Worm (Caenorhabditis elegans) whole organism, L3 larva: ENCODE measurements around the gene Y57A10A.8.

ENCODE experiments used
- R02D3.7 ChIP-seq: fragments of 150-350 bp; optimal IDR thresholded peaks from 2 replicates; lab custom pipeline; 2014; ENCODE audit warnings: missing biosample characterization, missing genetic modification characterization
- ZK546.5 ChIP-seq: sonication (generic microtip); optimal IDR thresholded peaks from 2 replicates; lab custom pipeline; 2017; ENCODE audit warnings: missing biosample characterization, missing genetic modification characterization
- aly-2 ChIP-seq: fragments of 150-350 bp; optimal IDR thresholded peaks from 2 replicates; lab custom pipeline; 2014; ENCODE audit warnings: missing biosample characterization, missing genetic modification characterization
- ceh-16 ChIP-seq: sonication (generic microtip); optimal IDR thresholded peaks from 2 replicates; lab custom pipeline; 2017; ENCODE audit warnings: missing biosample characterization, missing genetic modification characterization
- ceh-28 ChIP-seq: fragments of 150-350 bp; optimal IDR thresholded peaks from 2 replicates; lab custom pipeline; 2014; ENCODE audit warnings: missing biosample characterization, missing genetic modification reagents, missing genetic modification characterization
- ceh-82 ChIP-seq: fragments of 150-350 bp; optimal IDR thresholded peaks from 2 replicates; lab custom pipeline; 2014; ENCODE audit warnings: missing biosample characterization, missing genetic modification characterization
- ceh-9 ChIP-seq: sonication (generic microtip); optimal IDR thresholded peaks from 2 replicates; lab custom pipeline; 2018; ENCODE audit warnings: missing biosample characterization, missing genetic modification characterization
- egl-5 ChIP-seq: fragments of 150-350 bp; optimal IDR thresholded peaks from 2 replicates; lab custom pipeline; 2017; ENCODE audit warnings: missing biosample characterization, missing genetic modification reagents, missing genetic modification characterization, inconsistent platforms
- elt-1 ChIP-seq: fragments of 150-350 bp; optimal IDR thresholded peaks from 2 replicates; lab custom pipeline; 2014; ENCODE audit warnings: missing biosample characterization, missing genetic modification characterization
- elt-2 ChIP-seq: sonication (generic microtip); optimal IDR thresholded peaks from 2 replicates; lab custom pipeline; 2016; ENCODE audit warnings: missing genetic modification reagents, mild to moderate bottlenecking, missing genetic modification characterization, missing compliant biosample characterization
- elt-3 ChIP-seq, 3 experiments: fragments of 150-350 bp in 1 of 3; sonication (generic microtip) in 2 of 3; optimal IDR thresholded peaks; 2 replicates in 2 of 3; 4 replicates in 1 of 3; lab custom pipeline; 2014 to 2017; ENCODE audit warnings: missing biosample characterization in 3 of 3, missing genetic modification characterization in 3 of 3
- eor-1 ChIP-seq, 2 experiments: fragments of 150-350 bp; optimal IDR thresholded peaks; 2 replicates each; lab custom pipeline; 2014 to 2018; ENCODE audit warnings: missing biosample characterization in 2 of 2, missing genetic modification characterization in 2 of 2
- fkh-10 ChIP-seq: sonication (generic microtip); optimal IDR thresholded peaks from 2 replicates; lab custom pipeline; 2017; ENCODE audit warnings: missing biosample characterization, missing genetic modification reagents, missing genetic modification characterization
- fkh-2 ChIP-seq: fragments of 150-350 bp; optimal IDR thresholded peaks from 2 replicates; lab custom pipeline; 2014; ENCODE audit warnings: missing biosample characterization, missing genetic modification reagents, missing genetic modification characterization
- fos-1 ChIP-seq: fragments of 150-350 bp; optimal IDR thresholded peaks from 2 replicates; lab custom pipeline; 2014; ENCODE audit warnings: missing biosample characterization, missing genetic modification characterization
- hmg-11 ChIP-seq: sonication (generic microtip); optimal IDR thresholded peaks from 2 replicates; lab custom pipeline; 2016; ENCODE audit warnings: missing genetic modification characterization, missing compliant biosample characterization
- jun-1 ChIP-seq: fragments of 150-350 bp; optimal IDR thresholded peaks from 2 replicates; lab custom pipeline; 2014; ENCODE audit warnings: missing biosample characterization, missing genetic modification reagents, missing genetic modification characterization
- lin-15B ChIP-seq: fragments of 150-350 bp; optimal IDR thresholded peaks from 2 replicates; lab custom pipeline; 2014; ENCODE audit warnings: missing biosample characterization, missing genetic modification characterization
- lin-39 ChIP-seq: fragments of 150-350 bp; optimal IDR thresholded peaks from 2 replicates; lab custom pipeline; 2018; ENCODE audit warnings: missing biosample characterization, missing genetic modification reagents, missing genetic modification characterization
- lsy-12 ChIP-seq: sonication (generic microtip); optimal IDR thresholded peaks from 2 replicates; lab custom pipeline; 2016; ENCODE audit warnings: mild to moderate bottlenecking, missing genetic modification characterization, missing compliant biosample characterization
- mdl-1 ChIP-seq: fragments of 150-350 bp; optimal IDR thresholded peaks from 2 replicates; lab custom pipeline; 2014; ENCODE audit warnings: missing biosample characterization, missing genetic modification characterization
- nfya-1 ChIP-seq: sonication (generic microtip); optimal IDR thresholded peaks from 2 replicates; lab custom pipeline; 2017; ENCODE audit warnings: missing genetic modification characterization, mild to moderate bottlenecking, missing compliant biosample characterization, antibody characterized with exemption, moderate library complexity; ENCODE audit not compliant: insufficient read depth
- nhr-23 ChIP-seq: fragments of 150-350 bp; optimal IDR thresholded peaks from 2 replicates; lab custom pipeline; 2014; ENCODE audit warnings: missing biosample characterization, missing genetic modification reagents, missing genetic modification characterization
- nhr-237 ChIP-seq: fragments of 150-350 bp; optimal IDR thresholded peaks from 2 replicates; lab custom pipeline; 2014; ENCODE audit warnings: missing biosample characterization, missing genetic modification characterization
- nhr-25 ChIP-seq: sonication (generic microtip); optimal IDR thresholded peaks from 2 replicates; lab custom pipeline; 2017; ENCODE audit warnings: missing biosample characterization, missing genetic modification characterization
- nhr-28 ChIP-seq: fragments of 150-350 bp; optimal IDR thresholded peaks from 2 replicates; lab custom pipeline; 2014; ENCODE audit warnings: missing biosample characterization, missing genetic modification characterization
- nhr-43 ChIP-seq: sonication (generic microtip); optimal IDR thresholded peaks from 2 replicates; lab custom pipeline; 2016; ENCODE audit warnings: mild to moderate bottlenecking, missing genetic modification characterization, missing compliant biosample characterization; ENCODE audit not compliant: poor library complexity, severe bottlenecking
- nhr-67 ChIP-seq: fragments of 150-350 bp; optimal IDR thresholded peaks from 2 replicates; lab custom pipeline; 2014; ENCODE audit warnings: missing biosample characterization, missing genetic modification characterization
- nhr-76 ChIP-seq: fragments of 150-350 bp; sonication (generic microtip); optimal IDR thresholded peaks from 5 replicates; lab custom pipeline; 2014; ENCODE audit warnings: missing biosample characterization, missing genetic modification characterization
- nhr-77 ChIP-seq: fragments of 150-350 bp; optimal IDR thresholded peaks from 2 replicates; lab custom pipeline; 2014; ENCODE audit warnings: missing biosample characterization, missing genetic modification characterization
- pha-4 ChIP-seq: fragments of 150-350 bp; optimal IDR thresholded peaks from 2 replicates; lab custom pipeline; 2014; ENCODE audit warnings: missing biosample characterization, missing genetic modification reagents, missing genetic modification characterization
- pqm-1 ChIP-seq: fragments of 150-350 bp; optimal IDR thresholded peaks from 2 replicates; lab custom pipeline; 2017; ENCODE audit warnings: missing biosample characterization, missing genetic modification characterization, inconsistent platforms
- skn-1 ChIP-seq: fragments of 150-350 bp; optimal IDR thresholded peaks from 2 replicates; lab custom pipeline; 2014; ENCODE audit warnings: missing biosample characterization, missing genetic modification characterization
- snpc-4 ChIP-seq: fragments of 150-350 bp; optimal IDR thresholded peaks from 2 replicates; lab custom pipeline; 2014; ENCODE audit warnings: missing biosample characterization, missing genetic modification characterization
- tbx-2 ChIP-seq: sonication (generic microtip); optimal IDR thresholded peaks from 2 replicates; lab custom pipeline; 2016; ENCODE audit warnings: mild to moderate bottlenecking, missing genetic modification characterization, missing compliant biosample characterization
- unc-39 ChIP-seq: sonication (generic microtip); optimal IDR thresholded peaks from 4 replicates; lab custom pipeline; 2017; ENCODE audit warnings: missing biosample characterization, missing genetic modification characterization
- unc-62 ChIP-seq: fragments of 150-350 bp; sonication (generic microtip); optimal IDR thresholded peaks from 4 replicates; lab custom pipeline; 2014; ENCODE audit warnings: missing biosample characterization, missing genetic modification reagents, missing genetic modification characterization
- ztf-11 ChIP-seq: fragments of 150-350 bp; optimal IDR thresholded peaks from 2 replicates; lab custom pipeline; 2014; ENCODE audit warnings: missing biosample characterization, missing genetic modification characterization
- ztf-4 ChIP-seq: fragments of 150-350 bp; optimal IDR thresholded peaks from 2 replicates; lab custom pipeline; 2014; ENCODE audit warnings: missing biosample characterization, missing genetic modification characterization

The Y57A10A.8 gene

DNA sequence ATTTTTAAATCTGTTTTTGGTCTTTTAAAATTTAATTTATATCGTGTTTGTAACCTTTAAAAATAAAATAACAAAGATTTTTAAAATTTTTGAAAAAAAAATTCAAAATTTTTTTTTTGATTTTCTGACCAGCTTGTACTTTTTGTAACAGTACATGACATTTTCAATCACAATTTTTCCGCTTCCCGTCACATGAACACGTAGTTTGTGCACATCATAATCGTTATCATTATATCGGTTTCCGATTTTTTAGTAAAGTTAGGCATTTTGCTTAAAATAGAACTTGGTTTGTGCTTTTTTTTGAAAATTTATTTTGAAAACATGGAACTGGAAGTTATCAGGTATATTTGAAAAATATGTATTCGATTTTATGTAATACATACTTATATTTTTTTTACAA lies 22.1 kb downstream of the Y57A10A.8 start:
- TF ChIP-seq unc-62 (GFP tag; lab: Kevin White, UChicago) (no peak), pha-4 (tag; lab: Kevin White, UChicago) (no peak), aly-2 (no peak), elt-1 (tag; lab: Kevin White, UChicago) (no peak), nhr-67 (tag; lab: Kevin White, UChicago) (no peak), fkh-2 (tag; lab: Kevin White, UChicago) (no peak), ceh-9 (no peak), nhr-43 (no peak), fkh-10 (no peak), elt-3 (tag; optimal IDR thresholded peaks at IDR 0.05; lab: Kevin White, UChicago) (no peak), ZK546.5 (no peak), nfya-1 (tag; lab: Kevin White, UChicago) (no peak), ceh-82 (no peak), eor-1 (tag; optimal IDR thresholded peaks at IDR 0.05; lab: Kevin White, UChicago) (no peak), ztf-11 (tag; lab: Kevin White, UChicago) (no peak), R02D3.7 (tag; lab: Kevin White, UChicago) (no peak), ztf-4 (no peak), pqm-1 (peak; percentile 24), nhr-76 (tag; lab: Kevin White, UChicago) (peak; percentile 71), hmg-11 (tag; lab: Kevin White, UChicago) (no peak), elt-2 (tag; lab: Kevin White, UChicago) (peak; percentile 68), nhr-23 (tag; lab: Kevin White, UChicago) (no peak), unc-39 (tag; lab: Kevin White, UChicago) (no peak), skn-1 (no peak)

DNA sequence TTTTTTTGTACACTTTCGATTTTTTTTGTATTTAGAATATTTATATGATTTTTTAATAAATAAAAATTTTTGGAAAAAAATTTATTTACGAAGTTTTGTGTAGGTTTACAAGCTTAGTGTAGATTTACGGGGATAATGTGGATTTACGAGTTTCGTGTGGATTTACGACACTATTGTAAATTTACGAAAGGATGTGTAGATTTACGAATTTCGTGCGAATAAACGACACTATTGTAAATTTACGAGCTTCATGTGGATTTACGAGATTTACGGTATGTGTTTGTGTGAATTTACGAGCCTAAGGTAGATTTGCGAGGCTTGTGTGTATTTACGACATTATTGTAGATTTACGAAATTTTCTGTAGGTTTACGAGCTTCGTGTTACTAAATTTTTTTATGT lies 24.6 kb downstream of the Y57A10A.8 start:
- no peak for TF ChIP-seq lin-15B
- TF ChIP-seq lin-39 (tag; lab: Kevin White, UChicago), result no peak
- no peak for TF ChIP-seq ceh-28
- TF ChIP-seq pqm-1, result peak; percentile 8
- no peak for TF ChIP-seq fos-1 (tag; lab: Kevin White, UChicago)
- TF ChIP-seq R02D3.7 (tag; lab: Kevin White, UChicago), result peak; percentile 64
- TF ChIP-seq mdl-1, result no peak
- TF ChIP-seq snpc-4 (tag; lab: Kevin White, UChicago), result no peak
- no peak for TF ChIP-seq elt-2 (tag; lab: Kevin White, UChicago)
- no peak for TF ChIP-seq jun-1 (tag; lab: Kevin White, UChicago)

DNA sequence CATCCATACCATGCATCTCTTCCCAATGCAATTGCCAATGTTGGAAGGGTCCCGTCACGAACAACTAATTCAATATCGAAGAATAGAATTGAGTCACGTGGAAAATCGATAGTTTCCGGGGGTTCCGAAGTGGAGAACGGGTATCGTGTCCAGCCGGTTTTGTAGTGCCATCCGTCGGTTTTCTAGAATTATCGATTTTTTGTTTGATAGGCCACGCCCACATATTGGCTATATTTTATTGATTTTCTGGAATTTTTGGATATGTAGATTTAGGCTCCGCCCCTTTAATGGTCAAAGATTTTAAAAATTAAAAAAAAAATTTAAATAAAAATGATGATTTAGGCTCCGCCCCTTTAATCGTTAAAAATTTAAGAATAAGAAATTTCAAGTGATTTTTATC lies 34.6 kb downstream of the Y57A10A.8 start:
- TF ChIP-seq lsy-12 (tag; lab: Kevin White, UChicago), result no peak
- TF ChIP-seq ceh-16 (tag; lab: Kevin White, UChicago), result no peak
- TF ChIP-seq ceh-9, result no peak
- no peak for TF ChIP-seq nhr-77 (tag; lab: Kevin White, UChicago)
- no peak for TF ChIP-seq tbx-2 (tag; lab: Kevin White, UChicago)
- TF ChIP-seq snpc-4 (tag; lab: Kevin White, UChicago), result no peak
- TF ChIP-seq R02D3.7 (tag; lab: Kevin White, UChicago), result no peak
- peak; percentile 62 for TF ChIP-seq ceh-28

ce11 chrII:12199912-12200637 lies 35.4 kb downstream of the Y57A10A.8 start, which contains the start of gene polg-1:
Gene polg-1, minus strand, starts transcription at chrII:12199962.
- peak; percentile 88 for TF ChIP-seq ceh-28
- no peak for TF ChIP-seq fos-1 (tag; lab: Kevin White, UChicago)

- TF ChIP-seq nhr-23 (tag; lab: Kevin White, UChicago) (no peak), nhr-25 (tag; lab: Kevin White, UChicago) (no peak), R02D3.7 (tag; lab: Kevin White, UChicago) (no peak), eor-1 (tag; optimal IDR thresholded peaks at IDR 0.05; lab: Kevin White, UChicago) (no peak), nhr-237 (no peak), ceh-28 (no peak), skn-1 (no peak), nhr-77 (tag; lab: Kevin White, UChicago) (no peak), nhr-28 (tag; lab: Kevin White, UChicago) (no peak), elt-3 (tag; optimal IDR thresholded peaks at IDR 0.05; lab: Kevin White, UChicago) (no peak), egl-5 (tag; lab: Kevin White, UChicago) (no peak), aly-2 (no peak), nhr-43 (no peak), mdl-1 (no peak)
- TF ChIP-seq, all 47 proteins: peak for 0
These were observed 37.6 kb downstream of the Y57A10A.8 start, which contains the start of gene trpp-5 for ce11 chrII:12202281-12202680. Gene trpp-5, minus strand, starts transcription at chrII:12202381.
